Fruit fly (Drosophila melanogaster): ENCODE measurements around the gene CenG1A.

Gene CenG1A

dm6 chr2L:13833058-13833457 lies 2.3 kb upstream of the CenG1A start, which contains the start of the genes GatC, PolG2 and Polr2C (continued):
- TF ChIP-seq CG8924 (tag; optimal IDR thresholded peaks at IDR 0.05): peak; percentile 45
- TF ChIP-seq Rx (GFP tag; IDR thresholded peaks at IDR 0.05): no peak
- TF ChIP-seq CG1233 (GFP tag; optimal IDR thresholded peaks at IDR 0.05): no peak
- TF ChIP-seq ranshi (GFP tag; IDR thresholded peaks at IDR 0.05): no peak
- TF ChIP-seq CG4424 (GFP tag; optimal IDR thresholded peaks at IDR 0.05): peak; percentile 6
- no peak for TF ChIP-seq az2 (GFP tag; optimal IDR thresholded peaks at IDR 0.05)
- peak; percentile 66 for TF ChIP-seq CG2116 (GFP tag; optimal IDR thresholded peaks at IDR 0.05)
- TF ChIP-seq trem (tag; optimal IDR thresholded peaks at IDR 0.05): peak; percentile 54
- no peak for TF ChIP-seq Hr39 (optimal IDR thresholded peaks at IDR 0.05)
- TF ChIP-seq Lhr (GFP tag; optimal IDR thresholded peaks at IDR 0.05): peak; percentile 26
- peak; percentile 55 for TF ChIP-seq phol (tag; optimal IDR thresholded peaks at IDR 0.05)
- peak; percentile 72 for TF ChIP-seq pzg (GFP tag; optimal IDR thresholded peaks at IDR 0.05)
- TF ChIP-seq CG13775 (GFP tag; optimal IDR thresholded peaks at IDR 0.05): peak; percentile 62
- TF ChIP-seq Deaf1 (tag; optimal IDR thresholded peaks at IDR 0.05): no peak
- TF ChIP-seq CG3281 (GFP tag; optimal IDR thresholded peaks at IDR 0.05): no peak
- no peak for TF ChIP-seq CG12236 (GFP tag; optimal IDR thresholded peaks at IDR 0.05)
- no peak for TF ChIP-seq CG2199 (GFP tag; IDR thresholded peaks at IDR 0.05)
- TF ChIP-seq CG6791 (GFP tag; IDR thresholded peaks at IDR 0.05; ENCODE audit: partially characterized antibody): peak; percentile 77
- no peak for TF ChIP-seq Mad (GFP tag; optimal IDR thresholded peaks at IDR 0.05)
- peak; percentile 30; the same call in 1 of the 2 replicates for TF ChIP-seq seq (GFP tag; IDR thresholded peaks at IDR 0.05)
- TF ChIP-seq bowl (GFP tag; IDR thresholded peaks at IDR 0.05): 0 out of 2 replicates have a peak, but pooled peaks have one; percentile 4
- TF ChIP-seq Xbp1 (GFP tag; optimal IDR thresholded peaks at IDR 0.05): peak; percentile 31
- no peak for TF ChIP-seq CG4730 (GFP tag; IDR thresholded peaks at IDR 0.05)
- TF ChIP-seq chinmo (GFP tag; IDR thresholded peaks at IDR 0.05; ENCODE audit: partially characterized antibody): peak; percentile 84
- peak; percentile 67 for TF ChIP-seq Elba2 (GFP tag; optimal IDR thresholded peaks at IDR 0.05)
- peak; percentile 95 for TF ChIP-seq Sry-δ (GFP tag; optimal IDR thresholded peaks at IDR 0.05)
- no peak for TF ChIP-seq pita (GFP tag; optimal IDR thresholded peaks at IDR 0.05)
- peak; percentile 2 for TF ChIP-seq CG4854 (GFP tag; optimal IDR thresholded peaks at IDR 0.05)
- TF ChIP-seq CG7786 (GFP tag; optimal IDR thresholded peaks at IDR 0.05): peak; percentile 7
- TF ChIP-seq CG12744 (GFP tag; optimal IDR thresholded peaks at IDR 0.05): no peak
- no peak for TF ChIP-seq CG6765 (GFP tag; optimal IDR thresholded peaks at IDR 0.05)
- TF ChIP-seq CG3163 (GFP tag; optimal IDR thresholded peaks at IDR 0.05): no peak
- peak; percentile 11 for TF ChIP-seq pnt (GFP tag; optimal IDR thresholded peaks at IDR 0.05)
- TF ChIP-seq CG17568 (GFP tag; optimal IDR thresholded peaks at IDR 0.05): no peak
- TF ChIP-seq CG9727 (GFP tag; optimal IDR thresholded peaks at IDR 0.05): peak; percentile 24
- TF ChIP-seq ato (GFP tag; IDR thresholded peaks at IDR 0.05; ENCODE audit: partially characterized antibody): peak; percentile 87
- TF ChIP-seq Ssrp (tag; optimal IDR thresholded peaks at IDR 0.05): peak; percentile 35
- no peak for TF ChIP-seq sens-2 (GFP tag; IDR thresholded peaks at IDR 0.05)
- TF ChIP-seq CHES-1-like (GFP tag; optimal IDR thresholded peaks at IDR 0.05): peak; percentile 72
- TF ChIP-seq jumu (GFP tag; optimal IDR thresholded peaks at IDR 0.05): peak; percentile 35
- peak; percentile 55 for TF ChIP-seq CG30403 (GFP tag; optimal IDR thresholded peaks at IDR 0.05)
- TF ChIP-seq stc (GFP tag; IDR thresholded peaks at IDR 0.05): no peak
- TF ChIP-seq CG3995 (GFP tag; optimal IDR thresholded peaks at IDR 0.05): peak; percentile 42
- no peak for TF ChIP-seq br (optimal IDR thresholded peaks at IDR 0.05)
- TF ChIP-seq gfzf (GFP tag; optimal IDR thresholded peaks at IDR 0.05): peak; percentile 52
- no peak for TF ChIP-seq Oaz (GFP tag; IDR thresholded peaks at IDR 0.05)
- peak; percentile 55 for TF ChIP-seq CG30020 (tag; optimal IDR thresholded peaks at IDR 0.05)
- TF ChIP-seq Nf-YA (GFP tag; IDR thresholded peaks at IDR 0.05): no peak
- TF ChIP-seq CG9609 (GFP tag; optimal IDR thresholded peaks at IDR 0.05): peak; percentile 51
- peak; percentile 9 for TF ChIP-seq Dip3 (GFP tag; optimal IDR thresholded peaks at IDR 0.05)
- TF ChIP-seq inv (GFP tag; IDR thresholded peaks at IDR 0.05; ENCODE audit: partially characterized antibody): peak; percentile 72
- TF ChIP-seq Fer2 (tag; optimal IDR thresholded peaks at IDR 0.05): no peak

Data from whole organism, embryonic.